Worm (Caenorhabditis elegans) whole organism, late embryonic: ENCODE data around the gene nep-2.

ENCODE experiments used
- dmd-4 ChIP-seq: sonication (generic microtip); optimal IDR thresholded peaks from 2 replicates; lab custom pipeline; 2016; ENCODE audit warnings: borderline replicate concordance, missing genetic modification characterization, missing compliant biosample characterization
- pag-3 ChIP-seq: sonication (generic microtip); optimal IDR thresholded peaks from 2 replicates; lab custom pipeline; 2016; ENCODE audit warnings: missing compliant biosample characterization, missing genetic modification characterization, borderline replicate concordance
- pat-9 ChIP-seq: fragments of 200-800 bp; sonication (Bioruptor generic); optimal IDR thresholded peaks from 2 replicates; lab custom pipeline; 2018; ENCODE audit warnings: mild to moderate bottlenecking, missing genetic modification characterization, moderate library complexity, missing compliant biosample characterization

ce11 chrII:2686985-2687675 is 38.4 kb downstream of the nep-2 start, which contains the start of the genes sup-9 and nspf-1:
- TF ChIP-seq dmd-4 (tag; lab: Kevin White, UChicago) (no peak), pat-9 (no peak), pag-3 (tag; lab: Kevin White, UChicago) (no peak)
